Worm (Caenorhabditis elegans) whole organism, L2 larva: ENCODE measurements around the gene T05H10.4.
A peak's percentile ranks its signal among the peaks of the same experiment; 100 is the strongest.

Experiments used
- C34F6.9 ChIP-seq: fragments of 150-350 bp; optimal IDR thresholded peaks from 2 replicates; lab custom pipeline; 2014; ENCODE audit warnings: missing biosample characterization, missing genetic modification characterization
- F13H6.1 ChIP-seq: sonication (generic microtip); optimal IDR thresholded peaks from 2 replicates; lab custom pipeline; 2016; ENCODE audit warnings: missing genetic modification characterization, missing compliant biosample characterization
- R02D3.7 ChIP-seq: fragments of 150-350 bp; optimal IDR thresholded peaks from 2 replicates; lab custom pipeline; 2014; ENCODE audit warnings: missing biosample characterization, missing genetic modification characterization
- Y55F3AM.14 ChIP-seq: fragments of 200-800 bp; sonication (Bioruptor generic); optimal IDR thresholded peaks from 2 replicates; lab custom pipeline; 2018; ENCODE audit warnings: mild to moderate bottlenecking, missing genetic modification characterization, missing compliant biosample characterization
- ZK546.5 ChIP-seq: sonication (generic microtip); optimal IDR thresholded peaks from 2 replicates; lab custom pipeline; 2017; ENCODE audit warnings: missing biosample characterization, missing genetic modification characterization
- alr-1 ChIP-seq: fragments of 150-350 bp; optimal IDR thresholded peaks from 2 replicates; lab custom pipeline; 2014; ENCODE audit warnings: missing biosample characterization, missing genetic modification characterization
- aly-2 ChIP-seq: fragments of 150-350 bp; optimal IDR thresholded peaks from 2 replicates; lab custom pipeline; 2014; ENCODE audit warnings: missing biosample characterization, missing genetic modification characterization
- ama-1 ChIP-seq: fragments of 150-350 bp; optimal IDR thresholded peaks from 2 replicates; lab custom pipeline; 2018; ENCODE audit warnings: inconsistent platforms
- ceh-16 ChIP-seq: fragments of 150-350 bp; optimal IDR thresholded peaks from 2 replicates; lab custom pipeline; 2014; ENCODE audit warnings: missing biosample characterization, missing genetic modification characterization
- ceh-82 ChIP-seq: fragments of 150-350 bp; optimal IDR thresholded peaks from 2 replicates; lab custom pipeline; 2014; ENCODE audit warnings: missing biosample characterization, missing genetic modification characterization
- crh-2 ChIP-seq: sonication (generic microtip); optimal IDR thresholded peaks from 2 replicates; lab custom pipeline; 2017; ENCODE audit warnings: missing biosample characterization, missing genetic modification characterization
- egl-27 ChIP-seq: sonication (generic microtip); optimal IDR thresholded peaks from 3 replicates; lab custom pipeline; 2017; ENCODE audit warnings: missing biosample characterization, missing genetic modification reagents, missing genetic modification characterization
- elt-1 ChIP-seq: fragments of 150-350 bp; optimal IDR thresholded peaks from 2 replicates; lab custom pipeline; 2014; ENCODE audit warnings: missing biosample characterization, missing genetic modification characterization
- elt-3 ChIP-seq: sonication (generic microtip); optimal IDR thresholded peaks from 2 replicates; lab custom pipeline; 2017; ENCODE audit warnings: missing biosample characterization, missing genetic modification characterization
- fos-1 ChIP-seq: fragments of 150-350 bp; optimal IDR thresholded peaks from 2 replicates; lab custom pipeline; 2014; ENCODE audit warnings: missing biosample characterization, missing genetic modification characterization
- gmeb-1 ChIP-seq: fragments of 150-350 bp; optimal IDR thresholded peaks from 2 replicates; lab custom pipeline; 2014; ENCODE audit warnings: missing biosample characterization, missing genetic modification characterization
- lin-11 ChIP-seq: fragments of 150-350 bp; sonication (generic microtip); optimal IDR thresholded peaks from 2 replicates; lab custom pipeline; 2014; ENCODE audit warnings: missing biosample characterization, missing genetic modification characterization, inconsistent platforms, mixed read lengths
- lin-39 ChIP-seq: fragments of 150-350 bp; optimal IDR thresholded peaks from 2 replicates; lab custom pipeline; 2014; ENCODE audit warnings: missing biosample characterization, missing genetic modification reagents, missing genetic modification characterization
- mab-5 ChIP-seq: fragments of 150-350 bp; optimal IDR thresholded peaks from 2 replicates; lab custom pipeline; 2014; ENCODE audit warnings: missing biosample characterization, missing genetic modification characterization
- nhr-10 ChIP-seq: sonication (generic microtip); optimal IDR thresholded peaks from 2 replicates; lab custom pipeline; 2017; ENCODE audit warnings: missing biosample characterization, missing genetic modification characterization
- nhr-12 ChIP-seq: fragments of 150-350 bp; optimal IDR thresholded peaks from 2 replicates; lab custom pipeline; 2014; ENCODE audit warnings: missing biosample characterization, missing genetic modification characterization
- nhr-129 ChIP-seq: fragments of 150-350 bp; optimal IDR thresholded peaks from 2 replicates; lab custom pipeline; 2014; ENCODE audit warnings: missing biosample characterization, missing genetic modification characterization
- nhr-21 ChIP-seq: fragments of 150-350 bp; optimal IDR thresholded peaks from 2 replicates; lab custom pipeline; 2014; ENCODE audit warnings: missing biosample characterization, missing genetic modification characterization
- nhr-23 ChIP-seq: fragments of 150-350 bp; optimal IDR thresholded peaks from 2 replicates; lab custom pipeline; 2014; ENCODE audit warnings: missing biosample characterization, missing genetic modification reagents, missing genetic modification characterization
- nhr-237 ChIP-seq: fragments of 150-350 bp; optimal IDR thresholded peaks from 2 replicates; lab custom pipeline; 2014; ENCODE audit warnings: missing biosample characterization, missing genetic modification characterization
- nhr-25 ChIP-seq: fragments of 150-350 bp; sonication (generic microtip); optimal IDR thresholded peaks from 3 replicates; lab custom pipeline; 2014; ENCODE audit warnings: missing biosample characterization, missing genetic modification characterization
- nhr-6 ChIP-seq: fragments of 150-350 bp; optimal IDR thresholded peaks from 2 replicates; lab custom pipeline; 2014; ENCODE audit warnings: missing biosample characterization, missing genetic modification characterization
- nhr-77 ChIP-seq: fragments of 150-350 bp; optimal IDR thresholded peaks from 2 replicates; lab custom pipeline; 2014; ENCODE audit warnings: missing biosample characterization, missing genetic modification characterization
- peb-1 ChIP-seq: fragments of 150-350 bp; optimal IDR thresholded peaks from 2 replicates; lab custom pipeline; 2014; ENCODE audit warnings: missing biosample characterization, missing genetic modification characterization
- sma-3 ChIP-seq: sonication (generic microtip); optimal IDR thresholded peaks from 2 replicates; lab custom pipeline; 2016; ENCODE audit warnings: missing genetic modification reagents, missing genetic modification characterization, missing compliant biosample characterization
- sma-9 ChIP-seq, 2 experiments: fragments of 150-350 bp in 1 of 2; sonication (generic microtip) in 1 of 2; optimal IDR thresholded peaks; 2 replicates each; lab custom pipeline; 2014 to 2016; ENCODE audit warnings: missing genetic modification characterization in 2 of 2, mild to moderate bottlenecking in 1 of 2, missing biosample characterization in 1 of 2, missing compliant biosample characterization in 1 of 2, missing genetic modification reagents in 1 of 2, moderate library complexity in 1 of 2
- snpc-4 ChIP-seq: fragments of 150-350 bp; optimal IDR thresholded peaks from 2 replicates; lab custom pipeline; 2014; ENCODE audit warnings: missing biosample characterization, missing genetic modification characterization
- unc-39 ChIP-seq: fragments of 150-350 bp; optimal IDR thresholded peaks from 2 replicates; lab custom pipeline; 2014; ENCODE audit warnings: missing biosample characterization, missing genetic modification characterization
- unc-55 ChIP-seq: fragments of 150-350 bp; sonication (generic microtip); optimal IDR thresholded peaks from 3 replicates; lab custom pipeline; 2014; ENCODE audit warnings: missing biosample characterization, missing genetic modification reagents, missing genetic modification characterization
- unc-62 ChIP-seq: fragments of 150-350 bp; optimal IDR thresholded peaks from 2 replicates; lab custom pipeline; 2014; ENCODE audit warnings: missing biosample characterization, missing genetic modification reagents, missing genetic modification characterization
- zag-1 ChIP-seq: fragments of 150-350 bp; optimal IDR thresholded peaks from 2 replicates; lab custom pipeline; 2014; ENCODE audit warnings: missing biosample characterization, missing genetic modification characterization
- ztf-1 ChIP-seq: fragments of 200-800 bp; sonication (Bioruptor generic); conservative IDR thresholded peaks from 2 replicates; pipeline ENCODE4 v1.3.6; 2022; ENCODE audit warnings: missing genetic modification characterization, missing compliant biosample characterization
- ztf-4 ChIP-seq: fragments of 150-350 bp; optimal IDR thresholded peaks from 2 replicates; lab custom pipeline; 2014; ENCODE audit warnings: missing biosample characterization, missing genetic modification characterization

The T05H10.4 gene

DNA sequence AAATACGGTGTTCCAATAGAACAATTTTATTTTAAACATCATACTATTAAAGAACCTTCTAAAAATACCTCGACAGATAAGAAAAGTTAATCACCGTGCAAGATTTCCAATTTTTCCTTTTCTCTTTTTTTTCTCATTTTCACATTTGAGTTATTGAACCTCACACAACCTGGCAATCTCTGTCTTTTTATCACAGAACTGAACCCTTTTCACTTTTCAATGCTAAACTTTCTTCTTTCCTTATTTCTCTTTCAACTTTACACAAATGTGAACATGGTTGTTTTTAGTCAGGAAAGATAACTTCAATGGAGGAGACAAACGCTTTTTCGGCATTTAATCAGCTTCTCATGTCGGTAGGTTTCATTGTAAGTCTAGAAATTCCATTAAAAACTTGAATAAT lies at the start of gene T05H10.4:
Gene T05H10.4 (plus strand): TSS at position 301 of the 400 bp plus-strand sequence.
- TF ChIP-seq mab-5 (tag; lab: Kevin White, UChicago): no peak
- no peak for TF ChIP-seq snpc-4 (tag; lab: Kevin White, UChicago)
- no peak for TF ChIP-seq ceh-82 (tag; lab: Kevin White, UChicago)
- TF ChIP-seq sma-3: no peak
- no peak for TF ChIP-seq nhr-77 (tag; lab: Kevin White, UChicago)
- no peak for TF ChIP-seq nhr-23 (tag; lab: Kevin White, UChicago)
- no peak for TF ChIP-seq lin-39

DNA sequence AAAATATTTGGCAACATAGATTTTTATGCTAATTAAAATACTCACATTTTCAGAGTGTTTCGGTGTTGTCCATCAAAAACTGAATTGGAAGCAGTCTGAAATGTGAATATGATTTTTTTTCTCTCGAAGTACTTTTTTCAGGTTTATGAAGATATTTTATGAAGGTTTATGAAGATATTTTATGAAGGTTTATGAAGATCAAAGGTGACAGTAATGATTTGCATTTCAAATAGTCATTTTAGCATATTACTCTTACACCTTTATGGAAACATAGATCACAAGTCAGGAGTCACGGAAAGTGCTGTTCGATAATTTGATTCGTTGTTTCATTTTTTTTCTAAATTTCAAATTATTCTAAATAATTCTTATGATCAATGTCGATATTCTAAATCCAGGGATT lies 48.8 kb upstream of the T05H10.4 start, which contains the start of gene pgp-11:
Gene pgp-11 (minus strand): TSS at position 101 of the 400 bp plus-strand sequence.
- no peak for TF ChIP-seq aly-2 (tag; lab: Kevin White, UChicago)
- TF ChIP-seq egl-27 (tag; lab: Kevin White, UChicago): no peak

DNA sequence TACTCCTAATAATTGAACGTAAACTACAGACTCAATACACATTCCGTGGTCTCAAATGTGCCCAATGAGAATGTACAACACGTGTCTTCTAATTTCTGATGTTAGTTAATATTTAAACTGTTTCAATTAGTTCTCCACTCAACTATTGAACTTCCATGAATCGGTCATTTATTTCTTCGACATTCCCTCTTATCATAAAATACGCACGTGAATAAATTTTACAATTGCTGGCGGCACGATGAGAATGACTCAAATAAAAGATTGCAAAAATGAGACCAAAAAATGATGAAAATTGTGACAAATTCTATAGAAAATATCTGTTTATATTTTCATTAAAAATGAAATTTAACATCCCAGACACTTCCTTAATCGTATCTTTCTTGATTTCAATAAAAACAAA lies 48.2 kb upstream of the T05H10.4 start:
- TF ChIP-seq peb-1 (tag; lab: Kevin White, UChicago) (no peak), ama-1 (no peak), nhr-21 (no peak), alr-1 (tag; lab: Kevin White, UChicago) (no peak), C34F6.9 (tag; lab: Kevin White, UChicago) (no peak), zag-1 (tag; lab: Kevin White, UChicago) (no peak), fos-1 (tag; lab: Kevin White, UChicago) (peak; percentile 57)
- TF ChIP-seq, all 48 proteins: peak for 1

DNA sequence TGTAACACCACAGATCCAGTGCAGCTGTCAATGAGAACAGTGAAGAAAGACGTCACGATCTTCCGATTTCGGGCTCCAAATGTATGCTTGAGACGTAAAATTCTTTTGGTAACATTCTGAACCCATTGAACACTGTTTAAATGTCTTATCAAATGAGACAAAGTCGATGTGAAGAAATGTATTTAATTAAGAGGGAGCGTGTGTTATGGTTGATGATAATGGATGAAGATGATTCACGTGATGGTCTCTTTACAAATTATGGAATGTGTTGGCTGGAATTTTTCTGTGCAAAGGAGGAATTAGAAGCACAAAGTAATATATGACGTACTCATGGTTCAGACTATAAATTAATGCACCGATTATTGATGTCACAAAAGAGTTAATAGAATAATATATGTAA lies 46.0 kb upstream of the T05H10.4 start:
- TF ChIP-seq crh-2 (tag; lab: Kevin White, UChicago): no peak
- peak; percentile 17 for TF ChIP-seq fos-1 (tag; lab: Kevin White, UChicago)
- no peak for TF ChIP-seq nhr-12 (tag; lab: Kevin White, UChicago)
- TF ChIP-seq sma-9 (GFP tag; optimal IDR thresholded peaks at IDR 0.05; lab: Kevin White, UChicago): peak; percentile 54
- TF ChIP-seq sma-9 (tag; optimal IDR thresholded peaks at IDR 0.05; lab: Kevin White, UChicago): no peak

DNA sequence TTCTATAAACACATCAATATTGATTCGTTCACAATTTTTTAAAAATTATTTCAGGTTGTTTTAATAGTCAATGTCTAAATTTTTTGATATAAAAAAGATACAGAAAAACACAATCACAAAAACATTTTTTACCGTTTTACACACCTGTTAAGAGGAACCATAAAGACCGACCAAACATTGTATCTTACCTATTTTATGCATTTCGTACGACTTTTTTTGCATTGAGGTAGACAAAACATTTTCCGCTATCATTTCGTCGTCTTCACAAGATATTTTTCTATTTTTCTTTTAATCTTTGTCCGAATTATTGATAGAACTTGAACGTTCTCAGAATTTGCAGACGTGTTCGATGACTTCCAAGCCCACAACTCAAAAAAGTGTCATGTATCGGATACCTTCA lies 44.6 kb upstream of the T05H10.4 start, which contains the start of gene glna-2:
Gene glna-2 (plus strand): TSS at position 301 of the 400 bp plus-strand sequence.
- TF ChIP-seq nhr-12 (tag; lab: Kevin White, UChicago): no peak
- no peak for TF ChIP-seq sma-9 (GFP tag; optimal IDR thresholded peaks at IDR 0.05; lab: Kevin White, UChicago)
- TF ChIP-seq sma-9 (tag; optimal IDR thresholded peaks at IDR 0.05; lab: Kevin White, UChicago): no peak
- TF ChIP-seq peb-1 (tag; lab: Kevin White, UChicago): no peak
- TF ChIP-seq fos-1 (tag; lab: Kevin White, UChicago): no peak
- no peak for TF ChIP-seq nhr-6 (tag; lab: Kevin White, UChicago)
- TF ChIP-seq F13H6.1 (tag; lab: Kevin White, UChicago): no peak
- no peak for TF ChIP-seq elt-1
- TF ChIP-seq egl-27 (tag; lab: Kevin White, UChicago): no peak

DNA sequence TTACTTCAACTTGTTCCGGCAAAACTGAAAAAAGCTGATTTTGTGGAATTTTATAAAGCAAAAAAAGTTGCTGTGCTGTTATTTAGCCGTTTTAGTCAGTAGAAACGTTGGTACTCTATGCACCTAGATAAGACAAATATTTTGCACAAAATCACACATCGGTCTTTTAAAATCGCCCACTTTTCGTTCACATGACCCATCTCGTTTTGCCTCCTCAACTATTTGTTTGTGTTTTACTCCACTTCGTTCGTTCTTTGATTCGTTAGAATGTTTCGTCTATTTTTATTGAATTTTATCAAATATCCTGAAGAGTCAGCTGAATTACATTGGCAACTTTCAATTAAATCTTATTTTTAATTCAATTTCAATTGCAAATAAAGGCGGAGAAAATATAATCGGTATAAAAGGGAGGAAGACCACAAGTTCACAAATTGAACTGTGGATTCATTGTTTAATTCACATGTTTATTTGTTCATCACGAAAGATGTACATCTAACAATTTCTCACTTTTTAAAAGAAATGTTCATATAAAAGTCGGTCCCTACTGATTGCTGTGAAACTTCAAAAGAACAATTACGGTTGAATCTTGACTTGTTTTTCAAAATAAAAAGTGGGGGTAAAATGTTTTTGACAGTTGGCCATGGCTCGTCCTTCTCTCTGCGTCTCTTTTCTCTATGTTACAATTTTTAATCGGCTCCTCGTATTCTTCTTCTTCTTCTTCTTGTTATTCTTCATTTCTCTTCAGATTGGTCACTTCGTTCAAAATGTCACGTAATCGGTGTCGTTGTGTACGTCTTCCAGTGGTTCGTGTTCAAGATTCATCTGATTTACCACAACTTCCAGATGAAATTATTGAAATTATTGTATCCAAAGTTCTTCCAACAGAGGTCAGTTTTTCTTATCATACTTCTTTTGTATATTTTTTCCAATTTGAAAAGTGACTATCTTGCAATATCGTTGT lies 40.6 kb upstream of the T05H10.4 start, which contains the start of gene DH11.2:
Gene DH11.2 (plus strand): TSS at position 746 of the 961 bp plus-strand sequence.
- TF ChIP-seq elt-1: no peak
- TF ChIP-seq Y55F3AM.14 (GFP tag; lab: Kevin White, UChicago): no peak
- TF ChIP-seq ZK546.5: no peak
- no peak for TF ChIP-seq aly-2 (tag; lab: Kevin White, UChicago)
- TF ChIP-seq unc-39 (tag; lab: Kevin White, UChicago): no peak
- peak; percentile 31 for TF ChIP-seq nhr-129 (tag; lab: Kevin White, UChicago)
- TF ChIP-seq ceh-16 (tag; lab: Kevin White, UChicago): no peak
- no peak for TF ChIP-seq elt-3 (tag; lab: Kevin White, UChicago)
- no peak for TF ChIP-seq F13H6.1 (tag; lab: Kevin White, UChicago)
- TF ChIP-seq gmeb-1 (tag; lab: Kevin White, UChicago): peak; percentile 4
- no peak for TF ChIP-seq nhr-237 (tag; lab: Kevin White, UChicago)
- TF ChIP-seq sma-9 (GFP tag; optimal IDR thresholded peaks at IDR 0.05; lab: Kevin White, UChicago): peak; percentile 80
- no peak for TF ChIP-seq sma-9 (tag; optimal IDR thresholded peaks at IDR 0.05; lab: Kevin White, UChicago)
- TF ChIP-seq R02D3.7 (tag; lab: Kevin White, UChicago): no peak
- no peak for TF ChIP-seq nhr-25 (tag; lab: Kevin White, UChicago)
- TF ChIP-seq nhr-6 (tag; lab: Kevin White, UChicago): no peak
- TF ChIP-seq nhr-10 (tag; lab: Kevin White, UChicago): no peak
- no peak for TF ChIP-seq fos-1 (tag; lab: Kevin White, UChicago)
- TF ChIP-seq zag-1 (tag; lab: Kevin White, UChicago): no peak
- TF ChIP-seq ama-1: peak; percentile 82
- no peak for TF ChIP-seq alr-1 (tag; lab: Kevin White, UChicago)
- TF ChIP-seq ztf-1 (GFP tag; lab: Robert Waterston, UW): no peak
- no peak for TF ChIP-seq nhr-12 (tag; lab: Kevin White, UChicago)
- TF ChIP-seq peb-1 (tag; lab: Kevin White, UChicago): no peak
- TF ChIP-seq sma-3: no peak
- no peak for TF ChIP-seq lin-11 (tag; lab: Kevin White, UChicago)
- no peak for TF ChIP-seq nhr-21
- TF ChIP-seq snpc-4 (tag; lab: Kevin White, UChicago): no peak
- TF ChIP-seq unc-62: no peak
- TF ChIP-seq unc-55 (GFP tag; lab: Kevin White, UChicago): no peak
- TF ChIP-seq ztf-4: no peak
